Worm (Caenorhabditis elegans): Measurements from ENCODE around the gene rpl-3.
A peak's percentile ranks its signal among the peaks of the same experiment; 100 is the strongest.

Gene rpl-3

DNA sequence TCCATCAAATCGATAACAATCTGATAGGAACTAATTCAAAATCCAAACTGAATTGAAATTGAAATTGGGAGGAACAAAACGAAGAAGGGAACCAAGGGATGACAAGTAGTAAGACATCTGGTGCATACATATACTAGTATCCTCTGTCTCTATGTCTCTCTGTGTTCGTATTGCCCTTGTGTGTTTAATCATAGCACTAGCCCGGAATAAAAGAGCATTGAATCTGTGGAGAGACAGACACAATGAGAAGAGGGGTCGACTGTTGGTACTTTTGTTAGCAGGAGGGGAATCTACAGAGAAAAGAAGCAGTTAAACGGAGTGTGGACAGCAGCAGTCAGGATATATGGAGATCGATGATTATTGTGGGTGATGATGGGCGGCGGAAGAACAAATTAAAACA lies 48.1 kb downstream of the rpl-3 start:
- TF ChIP-seq hlh-8 (tag; optimal IDR thresholded peaks at IDR 0.05) (peak; percentile 12), sdc-2 (tag; optimal IDR thresholded peaks at IDR 0.05) (no peak), nfya-1 (tag; optimal IDR thresholded peaks at IDR 0.05) (peak; percentile 60), pax-1 (tag; optimal IDR thresholded peaks at IDR 0.05) (no peak), ceh-14 (tag; optimal IDR thresholded peaks at IDR 0.05) (no peak), unc-55 (GFP tag; optimal IDR thresholded peaks at IDR 0.05) (peak; percentile 54), ceh-19 (GFP tag; optimal IDR thresholded peaks at IDR 0.05) (no peak), ceh-31 (tag; optimal IDR thresholded peaks at IDR 0.05) (peak; percentile 10), tbx-2 (tag; optimal IDR thresholded peaks at IDR 0.05) (peak; percentile 1), lin-11 (tag; optimal IDR thresholded peaks at IDR 0.05) (no peak), ref-2 (tag; optimal IDR thresholded peaks at IDR 0.05) (peak; percentile 3)

- TF ChIP-seq ceh-30 (tag; optimal IDR thresholded peaks at IDR 0.05) = no peak
- TF ChIP-seq elt-4 (tag; optimal IDR thresholded peaks at IDR 0.05) = no peak
- peak; percentile 75 for TF ChIP-seq ceh-34 (tag; optimal IDR thresholded peaks at IDR 0.05)
- no peak for TF ChIP-seq ets-4 (tag; optimal IDR thresholded peaks at IDR 0.05)
- peak; percentile 47 for TF ChIP-seq dve-1 (tag; optimal IDR thresholded peaks at IDR 0.05)
- TF ChIP-seq pros-1 (tag; optimal IDR thresholded peaks at IDR 0.05) = no peak
- TF ChIP-seq ceh-24 (tag; optimal IDR thresholded peaks at IDR 0.05) = peak; percentile 26
- no peak for TF ChIP-seq ceh-9 (tag; optimal IDR thresholded peaks at IDR 0.05)
- TF ChIP-seq ttx-3 (tag; optimal IDR thresholded peaks at IDR 0.05) = peak; percentile 82
- peak; percentile 79 for TF ChIP-seq madf-2 (tag; optimal IDR thresholded peaks at IDR 0.05)
- no peak for TF ChIP-seq hlh-30 (tag; optimal IDR thresholded peaks at IDR 0.05; ENCODE audit: insufficient read depth)
- TF ChIP-seq hlh-6 (tag; optimal IDR thresholded peaks at IDR 0.05) = peak; percentile 91
- peak; percentile 86 for TF ChIP-seq ceh-31 (tag; optimal IDR thresholded peaks at IDR 0.05)
- TF ChIP-seq C38D4.7 (GFP tag; optimal IDR thresholded peaks at IDR 0.05) = peak; percentile 77
- TF ChIP-seq pat-9 (tag; optimal IDR thresholded peaks at IDR 0.05) = peak; percentile 89
- peak; percentile 16 for TF ChIP-seq pax-1 (tag; optimal IDR thresholded peaks at IDR 0.05)
- no peak for TF ChIP-seq fkh-10 (GFP tag; optimal IDR thresholded peaks at IDR 0.05)
- TF ChIP-seq ceh-22 (tag; optimal IDR thresholded peaks at IDR 0.05) = no peak
- TF ChIP-seq rnt-1 (tag; optimal IDR thresholded peaks at IDR 0.05) = peak; percentile 86
- peak; percentile 39 for TF ChIP-seq tbx-7 (tag; optimal IDR thresholded peaks at IDR 0.05)
- TF ChIP-seq unc-86 (tag; optimal IDR thresholded peaks at IDR 0.05) = peak; percentile 87
- TF ChIP-seq ceh-2 (tag; optimal IDR thresholded peaks at IDR 0.05) = peak; percentile 81
- peak; percentile 66 for TF ChIP-seq T23F11.4 (GFP tag; optimal IDR thresholded peaks at IDR 0.05)
- TF ChIP-seq lim-6 (tag; optimal IDR thresholded peaks at IDR 0.05) = no peak
- TF ChIP-seq Y22D7AL.16 (tag; optimal IDR thresholded peaks at IDR 0.05) = peak; percentile 56
- peak; percentile 76 for TF ChIP-seq fax-1 (tag; optimal IDR thresholded peaks at IDR 0.05)
- TF ChIP-seq pha-2 (tag; optimal IDR thresholded peaks at IDR 0.05) = peak; percentile 77
- TF ChIP-seq che-1 (tag; optimal IDR thresholded peaks at IDR 0.05) = peak; percentile 72
- TF ChIP-seq ceh-14 (tag; optimal IDR thresholded peaks at IDR 0.05) = peak; percentile 91
- TF ChIP-seq gmeb-2 (tag; optimal IDR thresholded peaks at IDR 0.05) = peak; percentile 82
- peak; percentile 60 for TF ChIP-seq hlh-13 (GFP tag; optimal IDR thresholded peaks at IDR 0.05)
- peak; percentile 81 for TF ChIP-seq sox-4 (tag; optimal IDR thresholded peaks at IDR 0.05)
- peak; percentile 93 for TF ChIP-seq elt-2 (tag; optimal IDR thresholded peaks at IDR 0.05)
- TF ChIP-seq ztf-16 (tag; optimal IDR thresholded peaks at IDR 0.05) = peak; percentile 83
- peak; percentile 43 for TF ChIP-seq dmd-4 (tag; optimal IDR thresholded peaks at IDR 0.05; ENCODE audit: borderline replicate concordance)
- TF ChIP-seq lin-11 (tag; optimal IDR thresholded peaks at IDR 0.05) = peak; percentile 55
- peak; percentile 72 for TF ChIP-seq fkh-6 (tag; optimal IDR thresholded peaks at IDR 0.05)
- peak; percentile 84 for TF ChIP-seq ceh-48 (tag; optimal IDR thresholded peaks at IDR 0.05)
- no peak for TF ChIP-seq pha-4 (tag; optimal IDR thresholded peaks at IDR 0.05)
- TF ChIP-seq sox-2 (GFP tag; IDR thresholded peaks at IDR 0.05) = peak; percentile 44
- TF ChIP-seq syd-9 (tag; optimal IDR thresholded peaks at IDR 0.05) = peak; percentile 60
- peak; percentile 52 for TF ChIP-seq ceh-18 (tag; optimal IDR thresholded peaks at IDR 0.05)
- no peak for TF ChIP-seq unc-55 (GFP tag; optimal IDR thresholded peaks at IDR 0.05)
- no peak for TF ChIP-seq nhr-11 (tag; optimal IDR thresholded peaks at IDR 0.05)
- TF ChIP-seq ceh-45 (GFP tag; IDR thresholded peaks at IDR 0.05) = peak; percentile 73; the same call in 1 of the 2 replicates
Measured at ce11 chrIII:3916624-3917023, 49.0 kb downstream of the rpl-3 start, which contains the start of gene ccdc-47. TSS of gene ccdc-47 (plus strand) at chrIII:3916967.
